Worm (Caenorhabditis elegans) whole organism, late embryonic: ENCODE results near the gene memb-2.
A peak's percentile ranks its signal among the peaks of the same experiment; 100 is the strongest.

ENCODE experiments used
- C38D4.7 ChIP-seq: fragments of 200-800 bp; sonication (Bioruptor generic); optimal IDR thresholded peaks from 2 replicates; lab custom pipeline; 2018; ENCODE audit warnings: mild to moderate bottlenecking, missing genetic modification characterization, moderate library complexity, missing compliant biosample characterization
- K02D7.2 ChIP-seq: sonication (generic microtip); optimal IDR thresholded peaks from 2 replicates; lab custom pipeline; 2017; ENCODE audit warnings: mild to moderate bottlenecking, missing genetic modification characterization, missing compliant biosample characterization
- K09A11.1 ChIP-seq: sonication (generic microtip); optimal IDR thresholded peaks from 2 replicates; lab custom pipeline; 2017; ENCODE audit warnings: antibody characterized with exemption, mild to moderate bottlenecking, missing genetic modification characterization, missing compliant biosample characterization; ENCODE audit not compliant: insufficient read depth
- Y22D7AL.16 ChIP-seq: sonication (generic microtip); optimal IDR thresholded peaks from 2 replicates; lab custom pipeline; 2016; ENCODE audit warnings: missing genetic modification characterization, missing compliant biosample characterization
- ahr-1 ChIP-seq: sonication (generic microtip); optimal IDR thresholded peaks from 2 replicates; lab custom pipeline; 2016; ENCODE audit warnings: missing genetic modification characterization, missing compliant biosample characterization
- ceh-14 ChIP-seq: sonication (generic microtip); optimal IDR thresholded peaks from 2 replicates; lab custom pipeline; 2016; ENCODE audit warnings: missing genotype, missing genetic modification characterization, missing compliant biosample characterization
- ceh-2 ChIP-seq: sonication (generic microtip); optimal IDR thresholded peaks from 2 replicates; lab custom pipeline; 2016; ENCODE audit warnings: missing genotype, missing genetic modification characterization, missing compliant biosample characterization
- ceh-22 ChIP-seq: sonication (generic microtip); optimal IDR thresholded peaks from 2 replicates; lab custom pipeline; 2017; ENCODE audit warnings: missing biosample characterization, missing genetic modification characterization
- ceh-30 ChIP-seq: fragments of 150-350 bp; optimal IDR thresholded peaks from 2 replicates; lab custom pipeline; 2014; ENCODE audit warnings: missing biosample characterization, missing genetic modification characterization
- ceh-31 ChIP-seq: sonication (generic microtip); optimal IDR thresholded peaks from 2 replicates; lab custom pipeline; 2016; ENCODE audit warnings: missing genetic modification characterization, missing compliant biosample characterization
- ceh-34 ChIP-seq: sonication (generic microtip); optimal IDR thresholded peaks from 2 replicates; lab custom pipeline; 2016; ENCODE audit warnings: mild to moderate bottlenecking, missing genetic modification characterization, missing compliant biosample characterization
- ceh-48 ChIP-seq: sonication (generic microtip); optimal IDR thresholded peaks from 2 replicates; lab custom pipeline; 2016; ENCODE audit warnings: missing genetic modification characterization, inconsistent platforms, missing compliant biosample characterization
- ceh-6 ChIP-seq: fragments of 200-800 bp; sonication (Bioruptor generic); optimal IDR thresholded peaks from 2 replicates; lab custom pipeline; 2018; ENCODE audit warnings: mild to moderate bottlenecking, missing genetic modification characterization, missing compliant biosample characterization
- ceh-9 ChIP-seq: sonication (generic microtip); optimal IDR thresholded peaks from 2 replicates; lab custom pipeline; 2016; ENCODE audit warnings: mild to moderate bottlenecking, missing genetic modification characterization, inconsistent platforms, missing compliant biosample characterization
- che-1 ChIP-seq: sonication (generic microtip); optimal IDR thresholded peaks from 2 replicates; lab custom pipeline; 2016; ENCODE audit warnings: mild to moderate bottlenecking, missing genetic modification characterization, missing compliant biosample characterization
- dve-1 ChIP-seq: sonication (generic microtip); optimal IDR thresholded peaks from 2 replicates; lab custom pipeline; 2017; ENCODE audit warnings: antibody characterized with exemption, mild to moderate bottlenecking, missing genetic modification characterization, missing compliant biosample characterization
- elt-2 ChIP-seq: sonication (generic microtip); optimal IDR thresholded peaks from 2 replicates; lab custom pipeline; 2016; ENCODE audit warnings: missing genetic modification reagents, missing genetic modification characterization, missing compliant biosample characterization
- ets-4 ChIP-seq: sonication (generic microtip); optimal IDR thresholded peaks from 2 replicates; lab custom pipeline; 2016; ENCODE audit warnings: missing genetic modification characterization, missing compliant biosample characterization
- eyg-1 ChIP-seq: sonication (generic microtip); optimal IDR thresholded peaks from 2 replicates; lab custom pipeline; 2016; ENCODE audit warnings: missing genotype, missing genetic modification characterization, missing compliant biosample characterization
- fkh-10 ChIP-seq: fragments of 150-350 bp; optimal IDR thresholded peaks from 2 replicates; lab custom pipeline; 2014; ENCODE audit warnings: missing biosample characterization, missing genetic modification reagents, missing genetic modification characterization
- fkh-6 ChIP-seq: sonication (generic microtip); optimal IDR thresholded peaks from 2 replicates; lab custom pipeline; 2016; ENCODE audit warnings: missing genetic modification characterization, missing compliant biosample characterization
- gmeb-2 ChIP-seq: sonication (generic microtip); optimal IDR thresholded peaks from 2 replicates; lab custom pipeline; 2016; ENCODE audit warnings: missing genetic modification characterization, inconsistent platforms, missing compliant biosample characterization
- hlh-13 ChIP-seq: fragments of 200-800 bp; sonication (Bioruptor generic); optimal IDR thresholded peaks from 2 replicates; lab custom pipeline; 2018; ENCODE audit warnings: mild to moderate bottlenecking, missing genetic modification characterization, missing compliant biosample characterization
- hlh-8 ChIP-seq: sonication (generic microtip); optimal IDR thresholded peaks from 2 replicates; lab custom pipeline; 2016; ENCODE audit warnings: missing genotype, missing genetic modification characterization, missing compliant biosample characterization
- lin-11 ChIP-seq: fragments of 200-800 bp; sonication (Bioruptor generic); optimal IDR thresholded peaks from 2 replicates; lab custom pipeline; 2018; ENCODE audit warnings: mild to moderate bottlenecking, missing genetic modification characterization, missing compliant biosample characterization
- madf-2 ChIP-seq: sonication (generic microtip); optimal IDR thresholded peaks from 2 replicates; lab custom pipeline; 2017; ENCODE audit warnings: missing genetic modification characterization, missing compliant biosample characterization
- mec-3 ChIP-seq: sonication (generic microtip); optimal IDR thresholded peaks from 2 replicates; lab custom pipeline; 2016; ENCODE audit warnings: borderline replicate concordance, missing genetic modification characterization, missing compliant biosample characterization
- nfya-1 ChIP-seq: sonication (generic microtip); optimal IDR thresholded peaks from 2 replicates; lab custom pipeline; 2017; ENCODE audit warnings: missing genetic modification characterization, mild to moderate bottlenecking, missing compliant biosample characterization, antibody characterized with exemption, moderate library complexity
- npax-4 ChIP-seq: sonication (generic microtip); optimal IDR thresholded peaks from 2 replicates; lab custom pipeline; 2016; ENCODE audit warnings: missing genetic modification characterization, missing compliant biosample characterization
- odd-2 ChIP-seq: sonication (generic microtip); optimal IDR thresholded peaks from 2 replicates; lab custom pipeline; 2017; ENCODE audit warnings: antibody characterized with exemption, mild to moderate bottlenecking, missing genetic modification characterization, missing compliant biosample characterization
- ref-2 ChIP-seq: sonication (generic microtip); optimal IDR thresholded peaks from 2 replicates; lab custom pipeline; 2016; ENCODE audit warnings: missing genetic modification characterization, missing compliant biosample characterization
- rnt-1 ChIP-seq: sonication (generic microtip); optimal IDR thresholded peaks from 2 replicates; lab custom pipeline; 2016; ENCODE audit warnings: missing genetic modification characterization, missing compliant biosample characterization
- sox-4 ChIP-seq: sonication (generic microtip); optimal IDR thresholded peaks from 2 replicates; lab custom pipeline; 2017; ENCODE audit warnings: mild to moderate bottlenecking, missing genetic modification characterization, inconsistent platforms, missing compliant biosample characterization
- ttx-3 ChIP-seq: sonication (generic microtip); optimal IDR thresholded peaks from 2 replicates; lab custom pipeline; 2016; ENCODE audit warnings: missing genetic modification reagents, missing genetic modification characterization, missing compliant biosample characterization
- unc-86 ChIP-seq: sonication (generic microtip); optimal IDR thresholded peaks from 2 replicates; lab custom pipeline; 2016; ENCODE audit warnings: missing genetic modification characterization, missing compliant biosample characterization
- zip-5 ChIP-seq: sonication (generic microtip); optimal IDR thresholded peaks from 2 replicates; lab custom pipeline; 2016; ENCODE audit warnings: missing genetic modification characterization, missing compliant biosample characterization
- ztf-16 ChIP-seq: sonication (generic microtip); optimal IDR thresholded peaks from 2 replicates; lab custom pipeline; 2017; ENCODE audit warnings: missing genetic modification characterization, missing compliant biosample characterization

The memb-2 gene

ce11 chrV:5634445-5634844 is 14.5 kb upstream of the memb-2 start:
- peak; percentile 39 for TF ChIP-seq elt-2
- TF ChIP-seq dve-1 (tag; lab: Kevin White, UChicago): no peak

- TF ChIP-seq ceh-48 (tag; lab: Kevin White, UChicago): no peak
- TF ChIP-seq rnt-1: no peak
- no peak for TF ChIP-seq madf-2 (tag; lab: Kevin White, UChicago)
- no peak for TF ChIP-seq eyg-1
- no peak for TF ChIP-seq ztf-16
- no peak for TF ChIP-seq npax-4 (tag; lab: Kevin White, UChicago)
These were observed 10.9 kb upstream of the memb-2 start, which contains the start of gene acy-4 for ce11 chrV:5630792-5631191. TSS of gene acy-4 (minus strand) at chrV:5630892.

ce11 chrV:5628014-5628413 is 8.1 kb upstream of the memb-2 start:
- TF ChIP-seq zip-5 (no peak), hlh-8 (tag; lab: Kevin White, UChicago) (no peak), ceh-30 (tag; lab: Kevin White, UChicago) (no peak), Y22D7AL.16 (tag; lab: Kevin White, UChicago) (no peak), che-1 (no peak), ceh-31 (tag; lab: Kevin White, UChicago) (no peak), ets-4 (tag; lab: Kevin White, UChicago) (no peak), unc-86 (no peak), madf-2 (tag; lab: Kevin White, UChicago) (no peak), lin-11 (tag; lab: Kevin White, UChicago) (no peak), K09A11.1 (tag; lab: Kevin White, UChicago) (no peak), hlh-13 (GFP tag; lab: Kevin White, UChicago) (no peak), fkh-10 (no peak), ahr-1 (tag; lab: Kevin White, UChicago) (no peak), ztf-16 (no peak), mec-3 (no peak)
- TF ChIP-seq, all 69 proteins: peak for 0

- TF ChIP-seq fkh-6 (tag; lab: Kevin White, UChicago): no peak
- TF ChIP-seq C38D4.7 (GFP tag; lab: Kevin White, UChicago): no peak
- no peak for TF ChIP-seq odd-2 (tag; lab: Kevin White, UChicago)
- TF ChIP-seq ceh-34 (tag; lab: Kevin White, UChicago): no peak
- no peak for TF ChIP-seq ceh-31 (tag; lab: Kevin White, UChicago)
- no peak for TF ChIP-seq nfya-1 (tag; lab: Kevin White, UChicago)
- TF ChIP-seq ceh-14: no peak
- no peak for TF ChIP-seq madf-2 (tag; lab: Kevin White, UChicago)
These were observed 1.4 kb upstream of the memb-2 start, which contains the start of gene M03E7.1 for ce11 chrV:5621390-5621789. TSS of gene M03E7.1 (plus strand) at chrV:5621690.

ce11 chrV:5619372-5619771 is 568 bp downstream of the memb-2 start:
- TF ChIP-seq K02D7.2 (tag; lab: Kevin White, UChicago) (no peak), ttx-3 (tag; lab: Kevin White, UChicago) (no peak), sox-4 (tag; lab: Kevin White, UChicago) (no peak), ref-2 (no peak), ceh-6 (no peak), nfya-1 (tag; lab: Kevin White, UChicago) (no peak), ceh-22 (tag; lab: Kevin White, UChicago) (no peak), ceh-2 (no peak), unc-86 (no peak), ceh-9 (tag; lab: Kevin White, UChicago) (no peak), K09A11.1 (tag; lab: Kevin White, UChicago) (no peak), fkh-6 (tag; lab: Kevin White, UChicago) (no peak), ceh-34 (tag; lab: Kevin White, UChicago) (no peak), gmeb-2 (tag; lab: Kevin White, UChicago) (no peak)
